Worm (Caenorhabditis elegans) whole organism, early embryonic: Measurements from ENCODE around the gene Y44A6D.6.

Source experiments
- B0310.2 ChIP-seq: sonication (generic microtip); optimal IDR thresholded peaks from 2 replicates; lab custom pipeline; 2016; ENCODE audit warnings: mild to moderate bottlenecking, missing genetic modification characterization, missing compliant biosample characterization
- F13C5.2 ChIP-seq: sonication (generic microtip); optimal IDR thresholded peaks from 2 replicates; lab custom pipeline; 2017; ENCODE audit warnings: mild to moderate bottlenecking, missing genetic modification characterization, inconsistent platforms, missing compliant biosample characterization
- aly-1 ChIP-seq: sonication (generic microtip); optimal IDR thresholded peaks from 2 replicates; lab custom pipeline; 2016; ENCODE audit warnings: missing genetic modification characterization, missing compliant biosample characterization
- ama-1 ChIP-seq: fragments of 150-350 bp; optimal IDR thresholded peaks from 2 replicates; lab custom pipeline; 2014
- ceh-13 ChIP-seq: fragments of 200-800 bp; sonication (Bioruptor generic); optimal IDR thresholded peaks from 2 replicates; lab custom pipeline; 2018; ENCODE audit warnings: mild to moderate bottlenecking, missing genetic modification characterization, missing compliant biosample characterization
- ceh-36 ChIP-seq: sonication (generic microtip); optimal IDR thresholded peaks from 2 replicates; lab custom pipeline; 2016; ENCODE audit warnings: missing genetic modification characterization, inconsistent platforms, missing compliant biosample characterization
- ets-7 ChIP-seq: sonication (generic microtip); optimal IDR thresholded peaks from 2 replicates; lab custom pipeline; 2016; ENCODE audit warnings: missing genotype, missing genetic modification characterization, missing compliant biosample characterization
- flt-1 ChIP-seq: fragments of 200-800 bp; sonication (Bioruptor generic); IDR thresholded peaks from 2 replicates; pipeline ENCODE4 v1.3.6; 2022; ENCODE audit warnings: missing genetic modification characterization, missing compliant biosample characterization
- hmbx-1 ChIP-seq: sonication (generic microtip); optimal IDR thresholded peaks from 2 replicates; lab custom pipeline; 2016; ENCODE audit warnings: mild to moderate bottlenecking, missing genetic modification characterization, missing compliant biosample characterization
- hmg-4 ChIP-seq: fragments of 200-800 bp; sonication (Bioruptor generic); optimal IDR thresholded peaks from 2 replicates; lab custom pipeline; 2018; ENCODE audit warnings: mild to moderate bottlenecking, missing genetic modification characterization, missing compliant biosample characterization
- hnd-1 ChIP-seq: sonication (generic microtip); optimal IDR thresholded peaks from 2 replicates; lab custom pipeline; 2016; ENCODE audit warnings: missing genetic modification characterization, missing compliant biosample characterization
- pes-1 ChIP-seq: fragments of 200-800 bp; sonication (Bioruptor generic); IDR thresholded peaks from 2 replicates; pipeline ENCODE4 v1.3.6; 2022; ENCODE audit warnings: missing genetic modification reagents, missing genetic modification characterization, missing compliant biosample characterization
- scrt-1 ChIP-seq: fragments of 200-800 bp; sonication (Bioruptor generic); IDR thresholded peaks from 2 replicates; pipeline ENCODE4 v1.3.6; 2022; ENCODE audit warnings: missing genetic modification characterization, missing compliant biosample characterization
- sea-1 ChIP-seq: fragments of 200-800 bp; sonication (Bioruptor generic); conservative IDR thresholded peaks from 2 replicates; pipeline ENCODE4 v1.3.6; 2022; ENCODE audit warnings: missing genetic modification characterization, missing compliant biosample characterization
- tbx-11 ChIP-seq: fragments of 200-800 bp; sonication (Bioruptor generic); IDR thresholded peaks from 2 replicates; pipeline ENCODE4 v1.3.6; 2022; ENCODE audit warnings: missing genetic modification characterization, missing compliant biosample characterization
- tbx-37 ChIP-seq: fragments of 200-800 bp; sonication (Bioruptor generic); conservative IDR thresholded peaks from 2 replicates; pipeline ENCODE4 v1.3.6; 2022; ENCODE audit warnings: missing genetic modification reagents, missing genetic modification characterization, missing compliant biosample characterization
- tra-4 ChIP-seq: sonication (generic microtip); optimal IDR thresholded peaks from 2 replicates; lab custom pipeline; 2017; ENCODE audit warnings: missing genetic modification characterization, missing compliant biosample characterization

Gene Y44A6D.6

DNA sequence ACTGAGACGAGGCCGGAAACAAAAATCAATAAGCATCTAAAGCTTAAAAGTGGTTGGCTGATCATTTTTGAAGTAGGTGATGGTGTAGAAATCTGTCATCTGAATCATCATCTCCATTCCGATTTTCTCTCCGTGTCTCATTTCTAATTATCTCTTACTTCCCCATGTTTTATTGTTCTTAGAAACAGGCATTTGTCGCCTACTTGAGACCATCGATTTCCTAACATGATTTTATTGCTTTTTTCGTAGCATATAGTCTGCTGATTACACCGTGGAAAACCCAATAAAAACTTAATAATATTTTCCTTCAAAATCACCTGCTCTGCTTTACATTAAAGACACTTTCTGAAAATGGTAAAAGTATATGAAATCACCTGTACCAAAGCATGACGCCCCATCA, 31.9 kb upstream of the Y44A6D.6 start, which contains the start of gene F38A6.4:
F38A6.4 (minus strand) TSS at position 101 of the 400 bp plus-strand sequence.
- TF ChIP-seq pes-1 (GFP tag; lab: Robert Waterston, UW): no peak
- TF ChIP-seq scrt-1: no peak
- no peak for TF ChIP-seq hmbx-1
- no peak for TF ChIP-seq flt-1 (GFP tag; lab: Robert Waterston, UW)
- TF ChIP-seq ceh-13 (GFP tag; lab: Kevin White, UChicago): no peak
- no peak for TF ChIP-seq tbx-37 (GFP tag; lab: Robert Waterston, UW)
- no peak for TF ChIP-seq hnd-1 (tag; lab: Kevin White, UChicago)
- no peak for TF ChIP-seq aly-1
- TF ChIP-seq ama-1 (lab: Kevin White, UChicago): no peak
- no peak for TF ChIP-seq tra-4 (tag; lab: Kevin White, UChicago)
- no peak for TF ChIP-seq B0310.2
- TF ChIP-seq tbx-11 (GFP tag; lab: Robert Waterston, UW): no peak
- no peak for TF ChIP-seq sea-1
- no peak for TF ChIP-seq ceh-36 (tag; lab: Kevin White, UChicago)
- TF ChIP-seq F13C5.2 (tag; lab: Kevin White, UChicago): no peak
- no peak for TF ChIP-seq hmg-4
- no peak for TF ChIP-seq ets-7

DNA sequence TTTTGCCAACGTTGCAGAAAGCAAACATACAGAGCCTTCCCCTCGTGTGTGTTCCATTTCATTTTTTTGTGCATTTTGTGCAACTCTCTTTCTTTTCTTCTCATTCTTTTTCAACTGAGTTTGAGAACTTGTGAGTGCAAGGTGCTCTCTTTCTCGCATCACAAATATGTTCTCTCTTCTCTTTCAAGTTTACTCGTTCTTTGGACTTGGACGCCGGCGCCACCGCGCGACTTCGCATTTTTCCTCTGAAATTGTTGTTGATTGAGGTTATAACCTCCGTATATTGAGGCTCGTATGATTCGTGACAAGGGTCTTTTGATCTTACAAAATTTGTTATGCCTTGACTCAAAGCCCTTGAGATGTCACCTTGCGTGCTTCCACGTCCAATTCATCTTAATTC, 30.4 kb upstream of the Y44A6D.6 start:
- TF ChIP-seq flt-1 (GFP tag; lab: Robert Waterston, UW) (no peak), sea-1 (no peak), ceh-13 (GFP tag; lab: Kevin White, UChicago) (no peak), hmbx-1 (no peak), hnd-1 (tag; lab: Kevin White, UChicago) (no peak), B0310.2 (no peak), scrt-1 (no peak), pes-1 (GFP tag; lab: Robert Waterston, UW) (no peak), hmg-4 (no peak), ets-7 (no peak), tra-4 (tag; lab: Kevin White, UChicago) (no peak), ama-1 (lab: Kevin White, UChicago) (no peak), F13C5.2 (tag; lab: Kevin White, UChicago) (no peak), aly-1 (no peak), ceh-36 (tag; lab: Kevin White, UChicago) (no peak), tbx-11 (GFP tag; lab: Robert Waterston, UW) (no peak), tbx-37 (GFP tag; lab: Robert Waterston, UW) (no peak)

- no peak for TF ChIP-seq scrt-1
- TF ChIP-seq hmg-4: peak; percentile 10
- TF ChIP-seq B0310.2: no peak
- no peak for TF ChIP-seq hmbx-1
- no peak for TF ChIP-seq ceh-36 (tag; lab: Kevin White, UChicago)
- TF ChIP-seq aly-1: no peak
- TF ChIP-seq F13C5.2 (tag; lab: Kevin White, UChicago): peak; percentile 21
These were observed 28.9 kb upstream of the Y44A6D.6 start for ce11 chrV:20778257-20778697.

DNA sequence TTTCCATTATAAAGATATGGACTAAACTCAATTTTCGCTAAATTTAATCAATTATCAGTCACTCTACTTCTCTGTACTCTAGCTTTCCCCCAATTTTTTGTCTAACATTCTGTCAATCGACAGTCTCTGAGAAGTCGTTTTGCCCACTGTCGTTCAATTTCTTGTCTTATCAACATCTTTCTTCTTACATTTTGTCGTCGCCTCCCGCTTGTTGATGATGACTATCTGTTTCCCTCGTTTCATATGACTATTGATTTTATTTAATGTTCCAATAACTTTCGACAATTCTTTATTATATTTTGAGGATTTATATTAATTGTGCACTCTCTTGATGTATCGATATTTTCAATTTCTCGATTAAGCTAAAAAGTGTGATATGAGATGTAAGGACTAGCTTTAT, 28.3 kb upstream of the Y44A6D.6 start:
- TF ChIP-seq scrt-1: no peak
- no peak for TF ChIP-seq hmg-4
- no peak for TF ChIP-seq hmbx-1

- TF ChIP-seq ceh-13 (GFP tag; lab: Kevin White, UChicago): no peak
- TF ChIP-seq tbx-37 (GFP tag; lab: Robert Waterston, UW): no peak
- no peak for TF ChIP-seq F13C5.2 (tag; lab: Kevin White, UChicago)
- no peak for TF ChIP-seq flt-1 (GFP tag; lab: Robert Waterston, UW)
These were observed 27.3 kb upstream of the Y44A6D.6 start for ce11 chrV:20779707-20780346.

ce11 chrV:20780400-20780799, 26.7 kb upstream of the Y44A6D.6 start, which contains the start of gene hif-1:
TSS of gene hif-1 (plus strand) at chrV:20780407.
- no peak for TF ChIP-seq flt-1 (GFP tag; lab: Robert Waterston, UW)
- no peak for TF ChIP-seq tra-4 (tag; lab: Kevin White, UChicago)
- no peak for TF ChIP-seq aly-1
- TF ChIP-seq B0310.2: no peak
- no peak for TF ChIP-seq F13C5.2 (tag; lab: Kevin White, UChicago)
- no peak for TF ChIP-seq ama-1 (lab: Kevin White, UChicago)
- TF ChIP-seq ets-7: no peak
- TF ChIP-seq scrt-1: no peak
- TF ChIP-seq ceh-13 (GFP tag; lab: Kevin White, UChicago): no peak
- TF ChIP-seq hnd-1 (tag; lab: Kevin White, UChicago): no peak
- TF ChIP-seq hmg-4: no peak
- no peak for TF ChIP-seq tbx-11 (GFP tag; lab: Robert Waterston, UW)
- no peak for TF ChIP-seq ceh-36 (tag; lab: Kevin White, UChicago)

ce11 chrV:20781346-20781952, 25.7 kb upstream of the Y44A6D.6 start:
- TF ChIP-seq ceh-36 (tag; lab: Kevin White, UChicago) (no peak), tra-4 (tag; lab: Kevin White, UChicago) (no peak), hmbx-1 (no peak)

- TF ChIP-seq pes-1 (GFP tag; lab: Robert Waterston, UW): no peak
- TF ChIP-seq hmbx-1: no peak
- no peak for TF ChIP-seq aly-1
- no peak for TF ChIP-seq ceh-13 (GFP tag; lab: Kevin White, UChicago)
- TF ChIP-seq tbx-11 (GFP tag; lab: Robert Waterston, UW): no peak
- no peak for TF ChIP-seq flt-1 (GFP tag; lab: Robert Waterston, UW)
- TF ChIP-seq tbx-37 (GFP tag; lab: Robert Waterston, UW): no peak
- no peak for TF ChIP-seq ama-1 (lab: Kevin White, UChicago)
- TF ChIP-seq B0310.2: no peak
- TF ChIP-seq sea-1: no peak
- no peak for TF ChIP-seq ceh-36 (tag; lab: Kevin White, UChicago)
- TF ChIP-seq scrt-1: no peak
- no peak for TF ChIP-seq tra-4 (tag; lab: Kevin White, UChicago)
- no peak for TF ChIP-seq hnd-1 (tag; lab: Kevin White, UChicago)
- no peak for TF ChIP-seq ets-7
- no peak for TF ChIP-seq F13C5.2 (tag; lab: Kevin White, UChicago)
- no peak for TF ChIP-seq hmg-4
These were observed 24.9 kb upstream of the Y44A6D.6 start for ce11 chrV:20782188-20782587.
